Fruit fly (Drosophila melanogaster) whole organism, prepupa: ENCODE data around the gene Tep1.

Source experiments
- Blimp-1 ChIP-seq: fragments of 200-800 bp; sonication (Bioruptor generic); optimal IDR thresholded peaks from 3 replicates; lab custom pipeline; 2017; ENCODE audit warnings: missing biosample characterization, missing genetic modification characterization, mild to moderate bottlenecking, moderate library complexity, missing genetic modification reagents
- CG10631 ChIP-seq: fragments of 200-800 bp; sonication (Bioruptor generic); optimal IDR thresholded peaks from 2 replicates; lab custom pipeline; 2016; ENCODE audit warnings: missing biosample characterization, missing genetic modification characterization
- CG11294 ChIP-seq: fragments of 200-800 bp; sonication (Bioruptor generic); IDR thresholded peaks from 2 replicates; pipeline ENCODE4 v1.3.6; 2022; ENCODE audit warnings: missing biosample characterization, missing genetic modification characterization
- CG11902 ChIP-seq: fragments of 200-800 bp; sonication (Bioruptor generic); optimal IDR thresholded peaks from 3 replicates; lab custom pipeline; 2016; ENCODE audit warnings: missing biosample characterization, missing genetic modification characterization
- CG15336 ChIP-seq: fragments of 200-800 bp; sonication (Bioruptor generic); IDR thresholded peaks from 2 replicates; pipeline ENCODE4 v1.3.6; 2022; ENCODE audit warnings: missing biosample characterization, missing genetic modification characterization
- CG1621 ChIP-seq: fragments of 200-800 bp; sonication (Bioruptor generic); optimal IDR thresholded peaks from 3 replicates; lab custom pipeline; 2018; ENCODE audit warnings: missing biosample characterization, mild to moderate bottlenecking, missing genetic modification characterization
- CG31627 ChIP-seq: fragments of 200-800 bp; sonication (Bioruptor generic); optimal IDR thresholded peaks from 3 replicates; lab custom pipeline; 2016; ENCODE audit warnings: missing biosample characterization, missing genetic modification characterization
- CG32006 ChIP-seq: fragments of 200-800 bp; sonication (Bioruptor generic); optimal IDR thresholded peaks from 3 replicates; lab custom pipeline; 2017; ENCODE audit warnings: missing biosample characterization, mild to moderate bottlenecking, missing genetic modification characterization
- CG34406 ChIP-seq: fragments of 200-800 bp; sonication (Bioruptor generic); optimal IDR thresholded peaks from 3 replicates; lab custom pipeline; 2016; ENCODE audit warnings: missing biosample characterization, missing genetic modification characterization
- CG3919 ChIP-seq: fragments of 200-800 bp; sonication (Bioruptor generic); optimal IDR thresholded peaks from 3 replicates; lab custom pipeline; 2016; ENCODE audit warnings: missing biosample characterization, missing genetic modification characterization
- CG4318 ChIP-seq: fragments of 200-800 bp; sonication (Bioruptor generic); optimal IDR thresholded peaks from 3 replicates; lab custom pipeline; 2017; ENCODE audit warnings: missing biosample characterization, mild to moderate bottlenecking, missing genetic modification characterization
- CG6163 ChIP-seq: fragments of 200-800 bp; sonication (Bioruptor generic); IDR thresholded peaks from 3 replicates; pipeline ENCODE4 v1.3.6; 2022; ENCODE audit warnings: missing biosample characterization, missing genetic modification characterization
- CG6276 ChIP-seq: fragments of 200-800 bp; sonication (Bioruptor generic); optimal IDR thresholded peaks from 2 replicates; lab custom pipeline; 2017; ENCODE audit warnings: missing biosample characterization, mild to moderate bottlenecking, missing genetic modification characterization
- CG6792 ChIP-seq: fragments of 200-800 bp; sonication (Bioruptor generic); optimal IDR thresholded peaks from 3 replicates; lab custom pipeline; 2016; ENCODE audit warnings: missing biosample characterization, missing genetic modification characterization
- CG6808 ChIP-seq: fragments of 200-800 bp; sonication (Bioruptor generic); optimal IDR thresholded peaks from 3 replicates; lab custom pipeline; 2017; ENCODE audit warnings: missing biosample characterization, missing genetic modification characterization, mild to moderate bottlenecking, moderate library complexity, missing genetic modification reagents
- CG6854 ChIP-seq: fragments of 200-800 bp; sonication (Bioruptor generic); optimal IDR thresholded peaks from 2 replicates; lab custom pipeline; 2017; ENCODE audit warnings: missing biosample characterization, mild to moderate bottlenecking, missing genetic modification characterization
- CG8319 ChIP-seq: fragments of 200-800 bp; sonication (Bioruptor generic); optimal IDR thresholded peaks from 3 replicates; lab custom pipeline; 2016; ENCODE audit warnings: missing biosample characterization, missing genetic modification characterization
- CG9139 ChIP-seq: fragments of 200-800 bp; sonication (Bioruptor generic); optimal IDR thresholded peaks from 3 replicates; lab custom pipeline; 2017; ENCODE audit warnings: missing biosample characterization, mild to moderate bottlenecking, missing genetic modification characterization
- Eip93F ChIP-seq: fragments of 200-800 bp; sonication (Bioruptor generic); optimal IDR thresholded peaks from 2 replicates; lab custom pipeline; 2016; ENCODE audit warnings: missing biosample characterization, mild to moderate bottlenecking, missing genetic modification characterization
- Ets96B ChIP-seq: fragments of 200-800 bp; optimal IDR thresholded peaks from 2 replicates; lab custom pipeline; 2019; ENCODE audit warnings: missing biosample characterization, mild to moderate bottlenecking, missing genetic modification characterization, moderate library complexity
- Gug ChIP-seq: fragments of 200-800 bp; sonication (Bioruptor generic); IDR thresholded peaks from 2 replicates; pipeline ENCODE4 v1.3.6; 2022; ENCODE audit warnings: missing biosample characterization, missing genetic modification characterization
- Met ChIP-seq: fragments of 200-800 bp; sonication (Bioruptor generic); optimal IDR thresholded peaks from 3 replicates; lab custom pipeline; 2016; ENCODE audit warnings: missing biosample characterization, missing genetic modification characterization
- OdsH ChIP-seq: fragments of 200-800 bp; sonication (Bioruptor generic); optimal IDR thresholded peaks from 3 replicates; lab custom pipeline; 2016; ENCODE audit warnings: missing biosample characterization, missing genetic modification characterization
- Smox ChIP-seq: fragments of 200-800 bp; sonication (Bioruptor generic); optimal IDR thresholded peaks from 3 replicates; lab custom pipeline; 2016; ENCODE audit warnings: missing biosample characterization, missing genetic modification characterization
- Sox102F ChIP-seq: fragments of 200-800 bp; sonication (Bioruptor generic); optimal IDR thresholded peaks from 2 replicates; lab custom pipeline; 2016; ENCODE audit warnings: missing biosample characterization, mild to moderate bottlenecking, missing genetic modification characterization
- Sox15 ChIP-seq: fragments of 200-800 bp; sonication (Bioruptor generic); optimal IDR thresholded peaks from 3 replicates; lab custom pipeline; 2016; ENCODE audit warnings: missing biosample characterization, missing genetic modification characterization
- cyc ChIP-seq: fragments of 200-800 bp; sonication (Bioruptor generic); optimal IDR thresholded peaks from 3 replicates; lab custom pipeline; 2016; ENCODE audit warnings: missing biosample characterization, missing genetic modification characterization
- dac ChIP-seq: fragments of 200-800 bp; sonication (Bioruptor generic); optimal IDR thresholded peaks from 2 replicates; lab custom pipeline; 2017; ENCODE audit warnings: missing biosample characterization, mild to moderate bottlenecking, missing genetic modification characterization
- dsx ChIP-seq: fragments of 200-800 bp; optimal IDR thresholded peaks from 3 replicates; lab custom pipeline; 2019; ENCODE audit warnings: missing biosample characterization, mild to moderate bottlenecking, missing genetic modification characterization, moderate library complexity; ENCODE audit not compliant: poor library complexity, severe bottlenecking
- eg ChIP-seq: fragments of 200-800 bp; sonication (Bioruptor generic); IDR thresholded peaks from 3 replicates; pipeline ENCODE4 v1.3.6; 2022; ENCODE audit warnings: missing biosample characterization, missing genetic modification characterization
- fd85E ChIP-seq: fragments of 200-800 bp; sonication (Bioruptor generic); optimal IDR thresholded peaks from 3 replicates; lab custom pipeline; 2016; ENCODE audit warnings: missing biosample characterization, missing genetic modification characterization
- fkh ChIP-seq: fragments of 200-800 bp; sonication (Bioruptor generic); optimal IDR thresholded peaks from 3 replicates; lab custom pipeline; 2017; ENCODE audit warnings: missing biosample characterization, mild to moderate bottlenecking, missing genetic modification characterization, moderate library complexity
- lz ChIP-seq: fragments of 200-800 bp; sonication (Bioruptor generic); optimal IDR thresholded peaks from 3 replicates; lab custom pipeline; 2016; ENCODE audit warnings: missing biosample characterization, missing genetic modification characterization
- net ChIP-seq: fragments of 200-800 bp; sonication (Bioruptor generic); optimal IDR thresholded peaks from 3 replicates; lab custom pipeline; 2016; ENCODE audit warnings: missing biosample characterization, missing genetic modification characterization
- salr ChIP-seq, 2 experiments: fragments of 200-800 bp; sonication (Bioruptor generic); optimal IDR thresholded peaks; 3 replicates each; lab custom pipeline; 2016 to 2018; ENCODE audit warnings: missing biosample characterization in 2 of 2, missing genetic modification characterization in 2 of 2, mild to moderate bottlenecking in 1 of 2
- spab ChIP-seq: fragments of 200-800 bp; sonication (Bioruptor generic); optimal IDR thresholded peaks from 2 replicates; lab custom pipeline; 2017; ENCODE audit warnings: missing biosample characterization, mild to moderate bottlenecking, missing genetic modification characterization, missing genetic modification reagents
- svp ChIP-seq: fragments of 200-800 bp; sonication (Bioruptor generic); peaks from one replicate; lab custom pipeline; 2016; ENCODE audit warnings: missing biosample characterization, missing genetic modification characterization
- vri ChIP-seq: fragments of 200-800 bp; sonication (Bioruptor generic); optimal IDR thresholded peaks from 3 replicates; lab custom pipeline; 2016; ENCODE audit warnings: missing biosample characterization, mild to moderate bottlenecking, missing genetic modification characterization

Gene Tep1

dm6 chr2L:15912008-15912900 is 18.6 kb upstream of the Tep1 start (continued):
- TF ChIP-seq salr (GFP tag; optimal IDR thresholded peaks at IDR 0.05; lab: Kevin White, UChicago) (peak in 1 of 2 experiments; percentile 79), CG6808 (GFP tag; lab: Kevin White, UChicago) (peak; percentile 43), CG8319 (GFP tag; lab: Kevin White, UChicago) (peak; percentile 68), eg (GFP tag; lab: Robert Waterston, UW) (peak; percentile 87), CG4318 (GFP tag; lab: Kevin White, UChicago) (peak; percentile 70), CG1621 (no peak), dac (peak; percentile 49), CG6163 (peak; percentile 62; the same call in 2 of the 3 replicates), Ets96B (tag; lab: Kevin White, UChicago) (peak; percentile 65), fkh (peak; percentile 90), Sox102F (GFP tag; lab: Kevin White, UChicago) (peak; percentile 39), cyc (peak; percentile 68), CG32006 (GFP tag; lab: Kevin White, UChicago) (peak; percentile 86), CG6276 (peak; percentile 65), Smox (peak; percentile 69), svp (GFP tag; lab: Kevin White, UChicago) (peak; percentile 49), spab (GFP tag; lab: Kevin White, UChicago) (no peak), fd85E (GFP tag; lab: Kevin White, UChicago) (no peak), dsx (GFP tag; lab: Kevin White, UChicago) (peak; percentile 34), Sox15 (GFP tag; lab: Kevin White, UChicago) (peak; percentile 77), CG15336 (GFP tag; lab: Robert Waterston, UW) (peak; percentile 88), CG3919 (peak; percentile 69), net (GFP tag; lab: Kevin White, UChicago) (peak; percentile 85), OdsH (GFP tag; lab: Kevin White, UChicago) (peak; percentile 91), CG11902 (GFP tag; lab: Kevin White, UChicago) (peak; percentile 75), CG34406 (GFP tag; lab: Kevin White, UChicago) (peak; percentile 85), lz (peak; percentile 69), CG10631 (peak; percentile 85), CG9139 (no peak), vri (peak; percentile 99), CG6854 (GFP tag; lab: Kevin White, UChicago) (no peak), CG11294 (GFP tag; lab: Robert Waterston, UW) (peak; percentile 80; the same call in 1 of the 2 replicates)

- no peak for TF ChIP-seq CG1621
- no peak for TF ChIP-seq CG31627
- no peak for TF ChIP-seq cyc
- no peak for TF ChIP-seq CG6792 (GFP tag; lab: Kevin White, UChicago)
- TF ChIP-seq Gug (GFP tag; lab: Robert Waterston, UW), result no peak
- TF ChIP-seq Smox, result no peak
- no peak for TF ChIP-seq CG32006 (GFP tag; lab: Kevin White, UChicago)
- TF ChIP-seq fd85E (GFP tag; lab: Kevin White, UChicago), result no peak
- no peak for TF ChIP-seq fkh
- peak; percentile 84 for TF ChIP-seq Eip93F
- peak; percentile 50 for TF ChIP-seq vri
- TF ChIP-seq OdsH (GFP tag; lab: Kevin White, UChicago), result no peak
- TF ChIP-seq Met (GFP tag; lab: Kevin White, UChicago), result peak; percentile 80
- peak; percentile 100 for TF ChIP-seq svp (GFP tag; lab: Kevin White, UChicago)
- peak; percentile 98 for TF ChIP-seq Blimp-1 (GFP tag; lab: Kevin White, UChicago)
Measured at dm6 chr2L:15911591-15912007, 18.0 kb upstream of the Tep1 start.
